Fruit fly (Drosophila melanogaster) whole organism, prepupa: ENCODE measurements around the gene kuz.

ENCODE experiments used
- CG10631 ChIP-seq: fragments of 200-800 bp; sonication (Bioruptor generic); optimal IDR thresholded peaks from 2 replicates; lab custom pipeline; 2016; ENCODE audit warnings: missing biosample characterization, missing genetic modification characterization
- CG11902 ChIP-seq: fragments of 200-800 bp; sonication (Bioruptor generic); optimal IDR thresholded peaks from 3 replicates; lab custom pipeline; 2016; ENCODE audit warnings: missing biosample characterization, missing genetic modification characterization
- CG34406 ChIP-seq: fragments of 200-800 bp; sonication (Bioruptor generic); optimal IDR thresholded peaks from 3 replicates; lab custom pipeline; 2016; ENCODE audit warnings: missing biosample characterization, missing genetic modification characterization
- CG3919 ChIP-seq: fragments of 200-800 bp; sonication (Bioruptor generic); optimal IDR thresholded peaks from 3 replicates; lab custom pipeline; 2016; ENCODE audit warnings: missing biosample characterization, missing genetic modification characterization
- CG9139 ChIP-seq: fragments of 200-800 bp; sonication (Bioruptor generic); optimal IDR thresholded peaks from 3 replicates; lab custom pipeline; 2017; ENCODE audit warnings: missing biosample characterization, mild to moderate bottlenecking, missing genetic modification characterization
- Eip93F ChIP-seq: fragments of 200-800 bp; sonication (Bioruptor generic); optimal IDR thresholded peaks from 2 replicates; lab custom pipeline; 2016; ENCODE audit warnings: missing biosample characterization, mild to moderate bottlenecking, missing genetic modification characterization
- Gug ChIP-seq: fragments of 200-800 bp; sonication (Bioruptor generic); IDR thresholded peaks from 2 replicates; pipeline ENCODE4 v1.3.6; 2022; ENCODE audit warnings: missing biosample characterization, missing genetic modification characterization
- Hr39 ChIP-seq: fragments of 200-800 bp; sonication (Bioruptor generic); optimal IDR thresholded peaks from 2 replicates; lab custom pipeline; 2016; ENCODE audit warnings: missing biosample characterization, missing genetic modification characterization
- OdsH ChIP-seq: fragments of 200-800 bp; sonication (Bioruptor generic); optimal IDR thresholded peaks from 3 replicates; lab custom pipeline; 2016; ENCODE audit warnings: missing biosample characterization, missing genetic modification characterization
- cyc ChIP-seq: fragments of 200-800 bp; sonication (Bioruptor generic); optimal IDR thresholded peaks from 3 replicates; lab custom pipeline; 2016; ENCODE audit warnings: missing biosample characterization, missing genetic modification characterization
- fd85E ChIP-seq: fragments of 200-800 bp; sonication (Bioruptor generic); optimal IDR thresholded peaks from 3 replicates; lab custom pipeline; 2016; ENCODE audit warnings: missing biosample characterization, missing genetic modification characterization
- ss ChIP-seq, 2 experiments: fragments of 200-800 bp; sonication (Bioruptor generic); optimal IDR thresholded peaks; 2 replicates in 1 of 2; 3 replicates in 1 of 2; lab custom pipeline; 2017 to 2018; ENCODE audit warnings: mild to moderate bottlenecking in 2 of 2, missing biosample characterization in 2 of 2, missing genetic modification characterization in 2 of 2, moderate library complexity in 1 of 2
- vri ChIP-seq: fragments of 200-800 bp; sonication (Bioruptor generic); optimal IDR thresholded peaks from 3 replicates; lab custom pipeline; 2016; ENCODE audit warnings: missing biosample characterization, mild to moderate bottlenecking, missing genetic modification characterization

DNA sequence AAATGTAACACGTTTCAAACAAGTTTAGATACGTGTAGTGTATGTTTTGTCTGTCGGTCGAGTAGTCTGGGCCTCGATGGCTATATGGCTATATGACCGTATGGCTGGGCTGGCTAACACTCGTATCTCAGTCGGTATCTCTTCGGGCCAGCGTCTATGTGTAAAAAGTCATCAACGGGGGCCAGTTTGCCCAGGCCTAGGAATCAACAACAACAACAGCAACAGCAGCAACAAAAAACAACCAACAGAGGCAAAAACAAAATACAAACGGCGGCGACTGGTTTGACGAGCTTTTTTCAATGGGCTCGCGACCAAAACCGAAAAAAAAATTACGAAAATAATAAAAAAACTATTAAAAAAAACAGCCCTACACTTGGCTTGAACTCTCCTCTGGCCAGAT is 4.3 kb upstream of the kuz start:
- TF ChIP-seq CG11902, result no peak
- TF ChIP-seq cyc (GFP tag; lab: Kevin White, UChicago), result no peak
- no peak for TF ChIP-seq vri (GFP tag; lab: Kevin White, UChicago)
- TF ChIP-seq CG9139 (GFP tag; lab: Kevin White, UChicago), result peak; percentile 96
- peak; percentile 96 to 99 for TF ChIP-seq ss (GFP tag; optimal IDR thresholded peaks at IDR 0.05; lab: Kevin White, UChicago)
- no peak for TF ChIP-seq Eip93F (GFP tag; lab: Kevin White, UChicago)
- TF ChIP-seq Hr39 (GFP tag; lab: Kevin White, UChicago), result no peak
- peak; percentile 13 for TF ChIP-seq CG10631 (GFP tag; lab: Kevin White, UChicago)
- peak; percentile 14 for TF ChIP-seq CG3919 (GFP tag; lab: Kevin White, UChicago)
- no peak for TF ChIP-seq Gug
- TF ChIP-seq CG34406 (GFP tag; lab: Kevin White, UChicago), result no peak
- TF ChIP-seq OdsH (GFP tag; lab: Kevin White, UChicago), result no peak
- TF ChIP-seq fd85E (GFP tag; lab: Kevin White, UChicago), result no peak
